ENCODE assay signal across 7 worm cellular contexts in genomic region chrII:10758951-10759350, ce11.
A peak's percentile ranks its signal among the peaks of the same experiment; 100 is the strongest.
TF ChIP-seq lines count a peak whose summit lies in the region.

No protein-coding gene starts in this region.

TF ChIP-seq in whole organism, L1 larva, 84 proteins besides CTCF, POLR2A, EP300 and RAD21 (continues in another document):
- TF ChIP-seq C34B4.2 (tag; optimal IDR thresholded peaks at IDR 0.05; lab: Kevin White, UChicago): no peak
- no peak for TF ChIP-seq swsn-7 (tag; optimal IDR thresholded peaks at IDR 0.05; lab: Kevin White, UChicago)
- no peak for TF ChIP-seq nhr-19 (GFP tag; conservative IDR thresholded peaks at IDR 0.05; lab: Robert Waterston, UW)
- no peak for TF ChIP-seq dsc-1 (tag; optimal IDR thresholded peaks at IDR 0.05; lab: Kevin White, UChicago)
- no peak for TF ChIP-seq ets-5 (GFP tag; IDR thresholded peaks at IDR 0.05; lab: Robert Waterston, UW)
- TF ChIP-seq aly-2 (tag; optimal IDR thresholded peaks at IDR 0.05; lab: Kevin White, UChicago): no peak
- no peak for TF ChIP-seq fkh-4 (tag; optimal IDR thresholded peaks at IDR 0.05; lab: Kevin White, UChicago; ENCODE audit: borderline replicate concordance)
- TF ChIP-seq fkh-8 (tag; optimal IDR thresholded peaks at IDR 0.05; lab: Kevin White, UChicago): no peak
- peak; percentile 26 for TF ChIP-seq nhr-71 (tag; optimal IDR thresholded peaks at IDR 0.05; lab: Kevin White, UChicago)
- no peak for TF ChIP-seq rnt-1 (tag; optimal IDR thresholded peaks at IDR 0.05; lab: Kevin White, UChicago)
- TF ChIP-seq F16B12.6 (tag; optimal IDR thresholded peaks at IDR 0.05; lab: Kevin White, UChicago): no peak
- TF ChIP-seq blmp-1 (tag; optimal IDR thresholded peaks at IDR 0.05; lab: Kevin White, UChicago): no peak
- no peak for TF ChIP-seq lin-35 (GFP tag; optimal IDR thresholded peaks at IDR 0.05; lab: Kevin White, UChicago)
- no peak for TF ChIP-seq dpl-1 (GFP tag; optimal IDR thresholded peaks at IDR 0.05; lab: Kevin White, UChicago)

TF ChIP-seq in whole organism, L2 larva, 48 proteins besides CTCF, POLR2A, EP300 and RAD21:
- TF ChIP-seq peb-1 (tag; optimal IDR thresholded peaks at IDR 0.05; lab: Kevin White, UChicago) (no peak), ztf-1 (GFP tag; conservative IDR thresholded peaks at IDR 0.05; lab: Robert Waterston, UW) (no peak), F13H6.1 (tag; optimal IDR thresholded peaks at IDR 0.05; lab: Kevin White, UChicago) (peak; percentile 18), nhr-23 (tag; optimal IDR thresholded peaks at IDR 0.05; lab: Kevin White, UChicago) (no peak), sma-9 (GFP tag; optimal IDR thresholded peaks at IDR 0.05; lab: Kevin White, UChicago) (peak; percentile 22), sma-9 (tag; optimal IDR thresholded peaks at IDR 0.05; lab: Kevin White, UChicago) (no peak)

TF ChIP-seq in whole organism, L3 larva, 47 proteins besides CTCF, POLR2A, EP300 and RAD21:
- TF ChIP-seq ceh-16 (tag; optimal IDR thresholded peaks at IDR 0.05; lab: Kevin White, UChicago) (no peak), nhr-11 (tag; optimal IDR thresholded peaks at IDR 0.05; lab: Kevin White, UChicago) (no peak), nfya-1 (tag; optimal IDR thresholded peaks at IDR 0.05; lab: Kevin White, UChicago; ENCODE audit: insufficient read depth) (peak; percentile 38), sea-2 (GFP tag; optimal IDR thresholded peaks at IDR 0.05; lab: Kevin White, UChicago) (no peak), hmg-11 (tag; optimal IDR thresholded peaks at IDR 0.05; lab: Kevin White, UChicago) (no peak), skn-1 (tag; optimal IDR thresholded peaks at IDR 0.05; lab: Kevin White, UChicago) (no peak), snpc-4 (tag; optimal IDR thresholded peaks at IDR 0.05; lab: Kevin White, UChicago) (no peak), fkh-10 (GFP tag; optimal IDR thresholded peaks at IDR 0.05; lab: Kevin White, UChicago) (peak; percentile 54), unc-39 (tag; optimal IDR thresholded peaks at IDR 0.05; lab: Kevin White, UChicago) (no peak), ceh-9 (tag; optimal IDR thresholded peaks at IDR 0.05; lab: Kevin White, UChicago) (no peak), elt-1 (tag; optimal IDR thresholded peaks at IDR 0.05; lab: Kevin White, UChicago) (no peak)

TF ChIP-seq in whole organism, L4 larva, 104 proteins besides CTCF, POLR2A, EP300 and RAD21:
- TF ChIP-seq fkh-10 (GFP tag; optimal IDR thresholded peaks at IDR 0.05; lab: Kevin White, UChicago) (peak; percentile 86), cey-2 (tag; optimal IDR thresholded peaks at IDR 0.05; lab: Kevin White, UChicago; ENCODE audit: borderline replicate concordance, insufficient read depth) (no peak), tra-1 (GFP tag; IDR thresholded peaks at IDR 0.05; lab: Robert Waterston, UW) (no peak), ctbp-1 (GFP tag; IDR thresholded peaks at IDR 0.05; lab: Robert Waterston, UW) (peak; percentile 73), zip-2 (tag; optimal IDR thresholded peaks at IDR 0.05; lab: Kevin White, UChicago) (no peak), lsy-2 (tag; optimal IDR thresholded peaks at IDR 0.05; lab: Kevin White, UChicago) (peak in 1 of 2 experiments; percentile 14), pha-4 (GFP tag; IDR thresholded peaks at IDR 0.05; lab: Robert Waterston, UW) (no peak), pha-4 (tag; optimal IDR thresholded peaks at IDR 0.05; lab: Kevin White, UChicago) (no peak), aha-1 (tag; lab: Kevin White, UChicago) (peak; percentile 26), daf-8 (GFP tag; IDR thresholded peaks at IDR 0.05; lab: Robert Waterston, UW) (no peak), ama-1 (optimal IDR thresholded peaks at IDR 0.05; lab: Kevin White, UChicago) (no peak), ceh-28 (tag; optimal IDR thresholded peaks at IDR 0.05; lab: Kevin White, UChicago) (no peak), ces-1 (GFP tag; optimal IDR thresholded peaks at IDR 0.05; lab: Kevin White, UChicago) (peak; percentile 88), lin-39 (tag; optimal IDR thresholded peaks at IDR 0.05; lab: Kevin White, UChicago) (no peak)

TF ChIP-seq in whole organism, late embryonic, 69 proteins besides CTCF, POLR2A, EP300 and RAD21:
- peak; percentile 25 for TF ChIP-seq ceh-31 (tag; optimal IDR thresholded peaks at IDR 0.05; lab: Kevin White, UChicago)
- TF ChIP-seq unc-42 (tag; optimal IDR thresholded peaks at IDR 0.05; lab: Kevin White, UChicago): peak; percentile 99
- no peak for TF ChIP-seq pqm-1 (tag; optimal IDR thresholded peaks at IDR 0.05; lab: Kevin White, UChicago)
- TF ChIP-seq nfya-1 (tag; optimal IDR thresholded peaks at IDR 0.05; lab: Kevin White, UChicago): no peak
- TF ChIP-seq ttx-3 (tag; optimal IDR thresholded peaks at IDR 0.05; lab: Kevin White, UChicago): no peak
- TF ChIP-seq odd-2 (tag; optimal IDR thresholded peaks at IDR 0.05; lab: Kevin White, UChicago): no peak

TF ChIP-seq in whole organism, mixed stage, embryonic, 35 proteins besides CTCF, POLR2A, EP300 and RAD21:
- TF ChIP-seq ztf-11 (tag; optimal IDR thresholded peaks at IDR 0.05; lab: Kevin White, UChicago) (no peak), tbx-8 (GFP tag; optimal IDR thresholded peaks at IDR 0.05; lab: Kevin White, UChicago) (no peak), ces-1 (GFP tag; optimal IDR thresholded peaks at IDR 0.05; lab: Kevin White, UChicago) (peak; percentile 97)

TF ChIP-seq in whole organism, young adult, 124 proteins besides CTCF, POLR2A, EP300 and RAD21:
- TF ChIP-seq F22D6.2 (tag; optimal IDR thresholded peaks at IDR 0.05; lab: Kevin White, UChicago) (no peak), cebp-2 (GFP tag; IDR thresholded peaks at IDR 0.05; lab: Robert Waterston, UW) (0 out of 2 replicates have a peak, but pooled peaks have one; percentile 29)
